Fruit fly (Drosophila melanogaster) Kc167 (cell line): ENCODE measurements around the gene Shaw.

Experiments used
- Myc ChIP-seq: fragments of >200 bp; optimal IDR thresholded peaks from 2 replicates; lab custom pipeline; 2017; ENCODE audit warnings: missing external identifiers
- Sin3A ChIP-seq: fragments of >200 bp; optimal IDR thresholded peaks from 2 replicates; lab custom pipeline; 2018; ENCODE audit warnings: missing external identifiers
- h ChIP-seq: fragments of >200 bp; optimal IDR thresholded peaks from 3 replicates; lab custom pipeline; 2018; ENCODE audit warnings: missing external identifiers
- insv ChIP-seq: fragments of >200 bp; optimal IDR thresholded peaks from 3 replicates; lab custom pipeline; 2018; ENCODE audit warnings: missing external identifiers
- psq ChIP-seq: fragments of >200 bp; optimal IDR thresholded peaks from 2 replicates; lab custom pipeline; 2017; ENCODE audit warnings: missing external identifiers
- ttk ChIP-seq: sonication (Bioruptor generic); optimal IDR thresholded peaks from 2 replicates; lab custom pipeline; 2017; ENCODE audit warnings: missing external identifiers

dm6 chr2L:3773624-3773978, 55.6 kb downstream of the Shaw start:
- TF ChIP-seq Myc (lab: Kevin White, UChicago) (no peak), Sin3A (no peak), insv (lab: Kevin White, UChicago) (no peak), h (lab: Kevin White, UChicago) (no peak), psq (lab: Kevin White, UChicago) (no peak), ttk (lab: Kevin White, UChicago) (no peak)
